Worm (Caenorhabditis elegans) whole organism, L1 larva: ENCODE data around the gene asp-19.

Experiments
- C04F5.9 ChIP-seq: sonication (generic microtip); optimal IDR thresholded peaks from 2 replicates; lab custom pipeline; 2016; ENCODE audit warnings: missing genetic modification characterization, missing compliant biosample characterization
- alr-1 ChIP-seq: fragments of 200-800 bp; sonication (Bioruptor generic); optimal IDR thresholded peaks from 2 replicates; lab custom pipeline; 2018; ENCODE audit warnings: borderline replicate concordance, mild to moderate bottlenecking, missing genetic modification characterization, missing compliant biosample characterization
- ama-1 ChIP-seq: fragments of 150-350 bp; optimal IDR thresholded peaks from 2 replicates; lab custom pipeline; 2014
- ceh-63 ChIP-seq: fragments of 200-800 bp; sonication (Bioruptor generic); optimal IDR thresholded peaks from 2 replicates; lab custom pipeline; 2018; ENCODE audit warnings: mild to moderate bottlenecking, missing genetic modification characterization, missing compliant biosample characterization
- ceh-8 ChIP-seq: fragments of 200-800 bp; sonication (Bioruptor generic); optimal IDR thresholded peaks from 2 replicates; lab custom pipeline; 2018; ENCODE audit warnings: mild to moderate bottlenecking, missing genetic modification characterization, moderate library complexity, missing compliant biosample characterization
- ceh-82 ChIP-seq, 3 experiments: fragments of 150-350 bp in 1 of 3; sonication (generic microtip) in 2 of 3; optimal IDR thresholded peaks; 2 replicates each; lab custom pipeline; 2014 to 2017; ENCODE audit warnings: missing biosample characterization in 3 of 3, missing genetic modification characterization in 3 of 3
- ceh-88 ChIP-seq: fragments of 200-800 bp; sonication (Bioruptor generic); IDR thresholded peaks from 2 replicates; pipeline ENCODE4 v1.3.6; 2022; ENCODE audit warnings: missing genetic modification characterization, missing compliant biosample characterization
- ces-1 ChIP-seq: fragments of 150-350 bp; optimal IDR thresholded peaks from 2 replicates; lab custom pipeline; 2014; ENCODE audit warnings: missing biosample characterization, missing genetic modification reagents, missing genetic modification characterization
- dpl-1 ChIP-seq, 3 experiments: fragments of 150-350 bp in 2 of 3; sonication (generic microtip) in 1 of 3; optimal IDR thresholded peaks; 2 replicates each; lab custom pipeline; 2014 to 2017; ENCODE audit warnings: missing biosample characterization in 3 of 3, missing genetic modification characterization in 3 of 3, missing genetic modification reagents in 3 of 3
- dsc-1 ChIP-seq: sonication (generic microtip); optimal IDR thresholded peaks from 2 replicates; lab custom pipeline; 2016; ENCODE audit warnings: mild to moderate bottlenecking, missing genetic modification characterization, missing compliant biosample characterization
- efl-1 ChIP-seq, 4 experiments: fragments of 150-350 bp; optimal IDR thresholded peaks in 3 of 4; peaks in 1 of 4; 1 replicate in 1 of 4; 2 replicates in 3 of 4; lab custom pipeline; 2014; ENCODE audit warnings: missing biosample characterization in 2 of 4, missing genetic modification characterization in 2 of 4, missing genetic modification reagents in 2 of 4
- egl-27 ChIP-seq, 2 experiments: fragments of 150-350 bp in 1 of 2; sonication (generic microtip); optimal IDR thresholded peaks; 3 replicates each; lab custom pipeline; 2017 to 2018; ENCODE audit warnings: missing biosample characterization in 2 of 2, missing genetic modification characterization in 2 of 2, missing genetic modification reagents in 2 of 2
- elt-3 ChIP-seq, 6 experiments: fragments of 150-350 bp in 1 of 6; sonication (generic microtip); optimal IDR thresholded peaks; 2 replicates each; lab custom pipeline; 2017 to 2018; ENCODE audit warnings: missing biosample characterization in 6 of 6, missing genetic modification characterization in 6 of 6, inconsistent platforms in 1 of 6
- fkh-10 ChIP-seq: sonication (generic microtip); optimal IDR thresholded peaks from 2 replicates; lab custom pipeline; 2017; ENCODE audit warnings: missing biosample characterization, missing genetic modification reagents, missing genetic modification characterization
- fkh-8 ChIP-seq: sonication (generic microtip); optimal IDR thresholded peaks from 2 replicates; lab custom pipeline; 2016; ENCODE audit warnings: mild to moderate bottlenecking, missing genetic modification characterization, missing compliant biosample characterization
- fos-1 ChIP-seq: fragments of 150-350 bp; optimal IDR thresholded peaks from 2 replicates; lab custom pipeline; 2014; ENCODE audit warnings: missing biosample characterization, missing genetic modification characterization
- hlh-17 ChIP-seq: fragments of 200-800 bp; sonication (Bioruptor generic); optimal IDR thresholded peaks from 2 replicates; lab custom pipeline; 2018; ENCODE audit warnings: missing genetic modification characterization, mild to moderate bottlenecking, missing compliant biosample characterization, moderate library complexity, borderline replicate concordance
- jun-1 ChIP-seq: fragments of 150-350 bp; optimal IDR thresholded peaks from 2 replicates; lab custom pipeline; 2014; ENCODE audit warnings: missing biosample characterization, missing genetic modification reagents, missing genetic modification characterization
- mep-1 ChIP-seq: fragments of 150-350 bp; optimal IDR thresholded peaks from 2 replicates; lab custom pipeline; 2014; ENCODE audit warnings: missing biosample characterization, missing genetic modification characterization
- nhr-12 ChIP-seq: sonication (generic microtip); optimal IDR thresholded peaks from 2 replicates; lab custom pipeline; 2017; ENCODE audit warnings: missing biosample characterization, missing genetic modification characterization
- nhr-19 ChIP-seq: fragments of 200-800 bp; sonication (Bioruptor generic); conservative IDR thresholded peaks from 2 replicates; pipeline ENCODE4 v1.3.6; 2022; ENCODE audit warnings: missing genetic modification characterization, missing compliant biosample characterization
- nhr-20 ChIP-seq: sonication (generic microtip); optimal IDR thresholded peaks from 2 replicates; lab custom pipeline; 2016; ENCODE audit warnings: mild to moderate bottlenecking, missing genetic modification characterization, missing compliant biosample characterization
- nhr-237 ChIP-seq: fragments of 150-350 bp; optimal IDR thresholded peaks from 2 replicates; lab custom pipeline; 2014; ENCODE audit warnings: missing biosample characterization, missing genetic modification characterization
- nhr-28 ChIP-seq: fragments of 150-350 bp; optimal IDR thresholded peaks from 2 replicates; lab custom pipeline; 2014; ENCODE audit warnings: missing biosample characterization, missing genetic modification characterization
- nhr-85 ChIP-seq: sonication (generic microtip); peaks from one replicate; lab custom pipeline; 2016; ENCODE audit warnings: missing genetic modification characterization, inconsistent platforms, missing compliant biosample characterization
- nhr-90 ChIP-seq: sonication (generic microtip); optimal IDR thresholded peaks from 2 replicates; lab custom pipeline; 2016; ENCODE audit warnings: mild to moderate bottlenecking, missing genetic modification characterization, missing compliant biosample characterization; ENCODE audit not compliant: poor library complexity
- pqm-1 ChIP-seq: sonication (generic microtip); optimal IDR thresholded peaks from 3 replicates; lab custom pipeline; 2017; ENCODE audit warnings: missing biosample characterization, missing genetic modification characterization
- snu-23 ChIP-seq: sonication (generic microtip); optimal IDR thresholded peaks from 2 replicates; lab custom pipeline; 2016; ENCODE audit warnings: missing genetic modification characterization, missing compliant biosample characterization
- sptf-1 ChIP-seq: fragments of 150-350 bp; optimal IDR thresholded peaks from 2 replicates; lab custom pipeline; 2014; ENCODE audit warnings: missing biosample characterization, missing genetic modification characterization
- swsn-7 ChIP-seq: sonication (generic microtip); optimal IDR thresholded peaks from 2 replicates; lab custom pipeline; 2016; ENCODE audit warnings: missing genetic modification characterization, missing compliant biosample characterization
- unc-130 ChIP-seq: fragments of 150-350 bp; optimal IDR thresholded peaks from 2 replicates; lab custom pipeline; 2017; ENCODE audit warnings: missing biosample characterization, missing genetic modification characterization, inconsistent platforms
- unc-86 ChIP-seq: sonication (generic microtip); optimal IDR thresholded peaks from 2 replicates; lab custom pipeline; 2016; ENCODE audit warnings: missing genetic modification characterization, missing compliant biosample characterization
- unc-98 ChIP-seq: fragments of 200-800 bp; sonication (Bioruptor generic); IDR thresholded peaks from 2 replicates; pipeline ENCODE4 v1.3.6; 2022; ENCODE audit warnings: missing genetic modification characterization, missing compliant biosample characterization
- ztf-11 ChIP-seq, 2 experiments: sonication (generic microtip); optimal IDR thresholded peaks; 2 replicates each; lab custom pipeline; 2016 to 2017; ENCODE audit warnings: missing genetic modification characterization in 2 of 2, missing biosample characterization in 1 of 2, missing compliant biosample characterization in 1 of 2

asp-19 gene

ce11 chrV:18731579-18732041 is 2.4 kb upstream of the asp-19 start, which contains the start of the genes asp-18 and scl-19:
TSS of gene asp-18 (minus strand) at chrV:18731679.
TSS of gene scl-19 (plus strand) at chrV:18731991.
- TF ChIP-seq ztf-11 (tag; optimal IDR thresholded peaks at IDR 0.05; lab: Kevin White, UChicago) (no peak), dpl-1 (GFP tag; optimal IDR thresholded peaks at IDR 0.05; lab: Kevin White, UChicago) (no peak), C04F5.9 (tag; lab: Kevin White, UChicago) (no peak), ceh-88 (GFP tag; lab: Robert Waterston, UW) (no peak), nhr-19 (GFP tag; lab: Robert Waterston, UW) (no peak), egl-27 (tag; optimal IDR thresholded peaks at IDR 0.05; lab: Kevin White, UChicago) (no peak), snu-23 (GFP tag; lab: Kevin White, UChicago) (no peak)

ce11 chrV:18725858-18726257 is 3.3 kb downstream of the asp-19 start:
- no peak for TF ChIP-seq pqm-1 (tag; lab: Kevin White, UChicago)
- TF ChIP-seq unc-98 (GFP tag; lab: Robert Waterston, UW): no peak
- TF ChIP-seq fos-1 (tag; lab: Kevin White, UChicago): no peak
- TF ChIP-seq nhr-85: no peak
- peak; percentile 0 to 10 for TF ChIP-seq efl-1 (optimal IDR thresholded peaks at IDR 0.05; lab: Kevin White, UChicago)
- TF ChIP-seq efl-1 (GFP tag; optimal IDR thresholded peaks at IDR 0.05 in 1 of 2; lab: Kevin White, UChicago): no peak
- TF ChIP-seq mep-1 (tag; lab: Kevin White, UChicago): no peak
- TF ChIP-seq ceh-88 (GFP tag; lab: Robert Waterston, UW): no peak
- TF ChIP-seq egl-27 (tag; optimal IDR thresholded peaks at IDR 0.05; lab: Kevin White, UChicago): no peak
- TF ChIP-seq fkh-8 (tag; lab: Kevin White, UChicago): peak; percentile 32
- no peak for TF ChIP-seq elt-3 (tag; optimal IDR thresholded peaks at IDR 0.05; lab: Kevin White, UChicago)
- TF ChIP-seq ceh-8: no peak
- no peak for TF ChIP-seq nhr-237 (tag; lab: Kevin White, UChicago)
- no peak for TF ChIP-seq dpl-1 (GFP tag; optimal IDR thresholded peaks at IDR 0.05; lab: Kevin White, UChicago)
- no peak for TF ChIP-seq hlh-17 (GFP tag; lab: Kevin White, UChicago)
- no peak for TF ChIP-seq nhr-12 (tag; lab: Kevin White, UChicago)
- TF ChIP-seq dsc-1 (tag; lab: Kevin White, UChicago): no peak
- TF ChIP-seq unc-130 (tag; lab: Kevin White, UChicago): no peak
- TF ChIP-seq nhr-28 (tag; lab: Kevin White, UChicago): no peak
- no peak for TF ChIP-seq jun-1 (tag; lab: Kevin White, UChicago)
- no peak for TF ChIP-seq nhr-20 (tag; lab: Kevin White, UChicago)
- TF ChIP-seq fkh-10 (GFP tag; lab: Kevin White, UChicago): peak; percentile 23
- TF ChIP-seq nhr-90 (tag; lab: Kevin White, UChicago): no peak
- TF ChIP-seq unc-86 (tag; lab: Kevin White, UChicago): peak; percentile 14
- TF ChIP-seq ama-1 (lab: Kevin White, UChicago): no peak
- no peak for TF ChIP-seq ces-1
- TF ChIP-seq ceh-63 (GFP tag; lab: Kevin White, UChicago): no peak
- TF ChIP-seq nhr-19 (GFP tag; lab: Robert Waterston, UW): no peak; the same call in 1 of the 2 replicates
- TF ChIP-seq sptf-1 (tag; lab: Kevin White, UChicago): no peak
- peak in 1 of 3 experiments; percentile 44 for TF ChIP-seq ceh-82 (tag; optimal IDR thresholded peaks at IDR 0.05; lab: Kevin White, UChicago)
- TF ChIP-seq swsn-7 (tag; lab: Kevin White, UChicago): no peak

- TF ChIP-seq ztf-11 (tag; optimal IDR thresholded peaks at IDR 0.05; lab: Kevin White, UChicago) (peak in 1 of 2 experiments; percentile 10), ceh-63 (GFP tag; lab: Kevin White, UChicago) (peak; percentile 10)
These were observed 4.4 kb downstream of the asp-19 start for ce11 chrV:18724810-18725209.

ce11 chrV:18724076-18724475 is 5.1 kb downstream of the asp-19 start:
- TF ChIP-seq ceh-82 (tag; optimal IDR thresholded peaks at IDR 0.05; lab: Kevin White, UChicago) (no peak), alr-1 (tag; lab: Kevin White, UChicago) (peak; percentile 97)
